Worm (Caenorhabditis elegans): ENCODE results near the gene hecd-1.

DNA sequence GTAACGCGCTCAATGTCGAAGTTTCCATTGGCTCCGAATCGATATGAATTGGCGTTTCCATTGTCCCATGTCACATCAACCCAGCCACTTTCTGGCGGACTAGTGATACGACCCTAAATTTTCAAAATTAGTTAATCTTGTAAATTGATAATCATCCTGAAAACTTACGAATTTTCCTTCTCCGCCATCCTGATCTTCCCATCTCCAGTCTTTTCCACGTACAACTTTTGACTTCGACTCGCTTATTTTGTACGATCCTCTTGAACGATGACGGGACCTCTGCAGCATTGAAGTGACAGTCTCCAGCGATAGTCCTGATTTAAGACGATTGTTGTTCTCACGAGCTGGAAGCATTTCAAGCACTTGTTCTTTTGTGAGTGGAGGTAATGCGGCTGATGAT lies 5.4 kb downstream of the hecd-1 start:
- no peak for TF ChIP-seq attf-3 (GFP tag; conservative IDR thresholded peaks at IDR 0.05)
- TF ChIP-seq madf-3 (GFP tag; IDR thresholded peaks at IDR 0.05): no peak
- no peak for TF ChIP-seq nfya-1 (tag; optimal IDR thresholded peaks at IDR 0.05; ENCODE audit: borderline replicate concordance, insufficient read depth)
